Worm (Caenorhabditis elegans) whole organism, L4 larva: Measurements from ENCODE around the gene F54B11.10.

Experiments used
- F26F4.8 ChIP-seq: fragments of 200-800 bp; sonication (Bioruptor generic); conservative IDR thresholded peaks from 2 replicates; pipeline ENCODE4 v1.3.6; 2022; ENCODE audit warnings: missing genetic modification characterization, missing compliant biosample characterization
- F37D6.2 ChIP-seq: sonication (generic microtip); optimal IDR thresholded peaks from 2 replicates; lab custom pipeline; 2016; ENCODE audit warnings: mild to moderate bottlenecking, missing genetic modification characterization, missing compliant biosample characterization
- F44E2.7 ChIP-seq: fragments of 200-800 bp; sonication (Bioruptor generic); IDR thresholded peaks from 2 replicates; pipeline ENCODE4 v2.1.2; 2022; ENCODE audit warnings: missing genetic modification characterization, missing compliant biosample characterization
- F49E8.2 ChIP-seq: sonication (generic microtip); optimal IDR thresholded peaks from 2 replicates; lab custom pipeline; 2016; ENCODE audit warnings: missing compliant biosample characterization, mild to moderate bottlenecking, missing genetic modification characterization, borderline replicate concordance
- R02D3.7 ChIP-seq: fragments of 150-350 bp; sonication (generic microtip); optimal IDR thresholded peaks from 3 replicates; lab custom pipeline; 2014; ENCODE audit warnings: missing biosample characterization, missing genetic modification characterization
- T20F7.1 ChIP-seq: fragments of 200-800 bp; sonication (Bioruptor generic); optimal IDR thresholded peaks from 2 replicates; lab custom pipeline; 2018; ENCODE audit warnings: mild to moderate bottlenecking, missing genetic modification characterization, missing compliant biosample characterization
- Y105C5A.15 ChIP-seq: fragments of 200-800 bp; sonication (Bioruptor generic); IDR thresholded peaks from 2 replicates; pipeline ENCODE4 v1.3.6; 2022; ENCODE audit warnings: missing genetic modification characterization, missing compliant biosample characterization
- ZK546.5 ChIP-seq, 2 experiments: sonication (generic microtip); optimal IDR thresholded peaks; 2 replicates each; lab custom pipeline; 2017; ENCODE audit warnings: missing biosample characterization in 2 of 2, missing genetic modification characterization in 2 of 2
- aly-2 ChIP-seq: sonication (generic microtip); optimal IDR thresholded peaks from 2 replicates; lab custom pipeline; 2018; ENCODE audit warnings: missing biosample characterization, missing genetic modification characterization
- arid-1 ChIP-seq: fragments of 200-800 bp; sonication (Bioruptor generic); conservative IDR thresholded peaks from 2 replicates; pipeline ENCODE4 v1.3.6; 2022; ENCODE audit warnings: missing genetic modification reagents, missing genetic modification characterization, missing compliant biosample characterization
- attf-4 ChIP-seq: sonication (generic microtip); optimal IDR thresholded peaks from 3 replicates; lab custom pipeline; 2017; ENCODE audit warnings: missing biosample characterization, missing genetic modification characterization
- ceh-62 ChIP-seq: sonication (generic microtip); optimal IDR thresholded peaks from 2 replicates; lab custom pipeline; 2017; ENCODE audit warnings: missing biosample characterization, missing genetic modification characterization
- ces-1 ChIP-seq: fragments of 150-350 bp; sonication (generic microtip); optimal IDR thresholded peaks from 4 replicates; lab custom pipeline; 2014; ENCODE audit warnings: missing biosample characterization, missing genetic modification reagents, missing genetic modification characterization
- daf-12 ChIP-seq: fragments of 150-350 bp; optimal IDR thresholded peaks from 2 replicates; lab custom pipeline; 2014; ENCODE audit warnings: missing biosample characterization, missing genetic modification reagents, missing genetic modification characterization
- dmd-6 ChIP-seq: fragments of 200-800 bp; sonication (Bioruptor generic); IDR thresholded peaks from 2 replicates; pipeline ENCODE4 v1.3.6; 2022; ENCODE audit warnings: missing genetic modification reagents, missing genetic modification characterization, missing compliant biosample characterization
- dve-1 ChIP-seq: sonication (generic microtip); optimal IDR thresholded peaks from 2 replicates; lab custom pipeline; 2017; ENCODE audit warnings: antibody characterized with exemption, mild to moderate bottlenecking, missing genetic modification characterization, missing compliant biosample characterization; ENCODE audit not compliant: insufficient read depth
- egl-43 ChIP-seq: fragments of 200-800 bp; sonication (Bioruptor generic); IDR thresholded peaks from 2 replicates; pipeline ENCODE4 v1.3.6; 2022; ENCODE audit warnings: missing genetic modification reagents, missing genetic modification characterization, missing compliant biosample characterization
- hif-1 ChIP-seq, 2 experiments: sonication (generic microtip); optimal IDR thresholded peaks; 2 replicates each; lab custom pipeline; 2016 to 2017; ENCODE audit warnings: missing compliant biosample characterization in 2 of 2, missing genetic modification characterization in 2 of 2, missing genetic modification reagents in 2 of 2, missing genotype in 2 of 2, mild to moderate bottlenecking in 1 of 2
- hlh-11 ChIP-seq: fragments of 200-800 bp; sonication (Bioruptor generic); optimal IDR thresholded peaks from 2 replicates; lab custom pipeline; 2018; ENCODE audit warnings: mild to moderate bottlenecking, missing genetic modification characterization, missing compliant biosample characterization
- hlh-30 ChIP-seq: sonication (generic microtip); optimal IDR thresholded peaks from 2 replicates; lab custom pipeline; 2017; ENCODE audit warnings: antibody characterized with exemption, mild to moderate bottlenecking, missing genetic modification characterization, missing compliant biosample characterization; ENCODE audit not compliant: insufficient read depth
- hmg-1.1 ChIP-seq: fragments of 200-800 bp; sonication (Bioruptor generic); IDR thresholded peaks from 2 replicates; pipeline ENCODE4 v1.3.6; 2022; ENCODE audit warnings: missing genetic modification reagents, missing genetic modification characterization, missing compliant biosample characterization
- lim-7 ChIP-seq: fragments of 200-800 bp; sonication (Bioruptor generic); IDR thresholded peaks from 2 replicates; pipeline ENCODE4 v1.3.6; 2022; ENCODE audit warnings: missing genetic modification characterization, missing compliant biosample characterization
- lin-15B ChIP-seq: fragments of 150-350 bp; sonication (generic microtip); optimal IDR thresholded peaks from 3 replicates; lab custom pipeline; 2014; ENCODE audit warnings: missing biosample characterization, missing genetic modification characterization
- lsy-2 ChIP-seq, 2 experiments: fragments of 150-350 bp in 1 of 2; sonication (generic microtip) in 1 of 2; optimal IDR thresholded peaks; 2 replicates each; lab custom pipeline; 2014 to 2017; ENCODE audit warnings: missing biosample characterization in 2 of 2, missing genetic modification characterization in 2 of 2
- madf-5 ChIP-seq, 2 experiments: fragments of 200-800 bp; sonication (Bioruptor generic); IDR thresholded peaks; 2 replicates each; pipeline ENCODE4 v1.3.6; 2022; ENCODE audit warnings: missing compliant biosample characterization in 2 of 2, missing genetic modification characterization in 2 of 2
- madf-9 ChIP-seq: fragments of 200-800 bp; sonication (Bioruptor generic); conservative IDR thresholded peaks from 2 replicates; pipeline ENCODE4 v1.3.6; 2022; ENCODE audit warnings: missing genetic modification reagents, missing genetic modification characterization, missing compliant biosample characterization
- mdl-1 ChIP-seq, 2 experiments: fragments of 150-350 bp in 1 of 2; sonication (generic microtip) in 1 of 2; optimal IDR thresholded peaks; 2 replicates each; lab custom pipeline; 2014 to 2017; ENCODE audit warnings: missing biosample characterization in 2 of 2, missing genetic modification characterization in 2 of 2
- mes-2 ChIP-seq: sonication (generic microtip); optimal IDR thresholded peaks from 2 replicates; lab custom pipeline; 2016; ENCODE audit warnings: missing genotype, mild to moderate bottlenecking, missing genetic modification characterization, missing compliant biosample characterization; ENCODE audit not compliant: poor library complexity, severe bottlenecking
- mxl-2 ChIP-seq: fragments of 200-800 bp; sonication (Bioruptor generic); conservative IDR thresholded peaks from 2 replicates; pipeline ENCODE4 v1.3.6; 2022; ENCODE audit warnings: missing genetic modification reagents, missing genetic modification characterization, missing compliant biosample characterization
- mxl-3 ChIP-seq: fragments of 200-800 bp; sonication (Bioruptor generic); optimal IDR thresholded peaks from 2 replicates; lab custom pipeline; 2018; ENCODE audit warnings: mild to moderate bottlenecking, missing genetic modification characterization, missing compliant biosample characterization
- nhr-102 ChIP-seq: sonication (generic microtip); optimal IDR thresholded peaks from 2 replicates; lab custom pipeline; 2016; ENCODE audit warnings: mild to moderate bottlenecking, missing genetic modification characterization, moderate library complexity, missing compliant biosample characterization
- nhr-25 ChIP-seq: sonication (generic microtip); optimal IDR thresholded peaks from 2 replicates; lab custom pipeline; 2017; ENCODE audit warnings: missing genetic modification characterization, mild to moderate bottlenecking, missing compliant biosample characterization, antibody characterized with exemption, moderate library complexity, borderline replicate concordance; ENCODE audit not compliant: insufficient read depth
- nhr-42 ChIP-seq: fragments of 200-800 bp; sonication (Bioruptor generic); IDR thresholded peaks from 2 replicates; pipeline ENCODE4 v1.3.6; 2022; ENCODE audit warnings: missing genetic modification characterization, missing compliant biosample characterization
- nhr-48 ChIP-seq: sonication (generic microtip); optimal IDR thresholded peaks from 2 replicates; lab custom pipeline; 2016; ENCODE audit warnings: mild to moderate bottlenecking, missing genetic modification characterization, missing compliant biosample characterization
- nhr-6 ChIP-seq: fragments of 150-350 bp; optimal IDR thresholded peaks from 2 replicates; lab custom pipeline; 2014; ENCODE audit warnings: missing biosample characterization, missing genetic modification characterization
- nhr-77 ChIP-seq: fragments of 150-350 bp; optimal IDR thresholded peaks from 2 replicates; lab custom pipeline; 2014; ENCODE audit warnings: missing biosample characterization, missing genetic modification characterization
- pha-4 ChIP-seq, 2 experiments: fragments of 150-350 bp in 1 of 2; fragments of 200-800 bp in 1 of 2; sonication (Bioruptor generic) in 1 of 2; IDR thresholded peaks in 1 of 2; optimal IDR thresholded peaks in 1 of 2; 2 replicates each; pipeline versions ENCODE4 v1.3.6 to Lab custom; 2014 to 2022; ENCODE audit warnings: missing genetic modification characterization in 2 of 2, missing genetic modification reagents in 2 of 2, missing biosample characterization in 1 of 2, missing compliant biosample characterization in 1 of 2
- php-3 ChIP-seq: fragments of 200-800 bp; sonication (Bioruptor generic); IDR thresholded peaks from 2 replicates; pipeline ENCODE4 v1.3.6; 2022; ENCODE audit warnings: missing genetic modification reagents, missing genetic modification characterization, missing compliant biosample characterization
- pqm-1 ChIP-seq: sonication (generic microtip); optimal IDR thresholded peaks from 2 replicates; lab custom pipeline; 2017; ENCODE audit warnings: missing biosample characterization, missing genetic modification characterization
- rbr-2 ChIP-seq: sonication (generic microtip); optimal IDR thresholded peaks from 2 replicates; lab custom pipeline; 2016; ENCODE audit warnings: missing genotype, missing genetic modification characterization, missing compliant biosample characterization
- snpc-4 ChIP-seq: fragments of 150-350 bp; optimal IDR thresholded peaks from 2 replicates; lab custom pipeline; 2014; ENCODE audit warnings: missing biosample characterization, missing genetic modification characterization
- spr-1 ChIP-seq: sonication (generic microtip); optimal IDR thresholded peaks from 2 replicates; lab custom pipeline; 2016; ENCODE audit warnings: mild to moderate bottlenecking, missing genetic modification characterization, missing compliant biosample characterization
- tag-97 ChIP-seq: fragments of 200-800 bp; sonication (Bioruptor generic); IDR thresholded peaks from 2 replicates; pipeline ENCODE4 v1.3.6; 2022; ENCODE audit warnings: missing genetic modification characterization, missing compliant biosample characterization

F54B11.10 gene

DNA sequence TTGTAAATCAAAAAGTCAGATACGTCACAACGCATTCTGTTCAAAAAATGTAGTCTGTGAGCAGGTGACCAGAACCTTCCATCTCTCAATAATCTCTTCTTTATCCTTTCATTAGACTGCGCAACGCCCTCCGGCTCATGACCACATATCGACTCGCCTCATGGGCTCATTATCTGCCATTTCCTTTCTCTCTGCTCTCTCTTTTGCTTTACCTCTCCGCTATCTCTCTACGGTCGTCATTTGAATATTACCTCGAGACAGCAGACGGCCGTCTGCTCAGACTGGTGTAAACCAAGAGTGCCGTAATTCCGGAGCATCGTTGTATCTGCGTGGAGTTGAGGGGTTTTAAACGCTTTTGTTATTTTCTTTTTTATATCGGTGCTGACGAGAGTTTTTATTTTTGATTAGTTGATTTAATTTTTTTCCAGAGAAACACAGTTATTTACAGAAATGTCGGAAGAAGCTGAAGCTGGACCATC lies 16.1 kb downstream of the F54B11.10 start, which contains the start of gene bra-1:
Gene bra-1, plus strand, starts transcription at position 429 of the 479 bp plus-strand sequence.
- TF ChIP-seq madf-5 (GFP tag; IDR thresholded peaks at IDR 0.05; lab: Robert Waterston, UW): no peak
- peak; percentile 53 for TF ChIP-seq rbr-2 (tag; lab: Kevin White, UChicago)
- peak; percentile 90 for TF ChIP-seq hlh-30 (tag; lab: Kevin White, UChicago)
- TF ChIP-seq ces-1 (GFP tag; lab: Kevin White, UChicago): no peak
- peak; percentile 54 for TF ChIP-seq hlh-11 (tag; lab: Kevin White, UChicago)
- no peak for TF ChIP-seq F26F4.8
- TF ChIP-seq nhr-6 (tag; lab: Kevin White, UChicago): peak; percentile 73
- TF ChIP-seq tag-97 (GFP tag; lab: Robert Waterston, UW): no peak
- peak in 1 of 2 experiments; percentile 56 for TF ChIP-seq lsy-2 (tag; optimal IDR thresholded peaks at IDR 0.05; lab: Kevin White, UChicago)
- no peak for TF ChIP-seq snpc-4 (tag; lab: Kevin White, UChicago)
- no peak for TF ChIP-seq daf-12 (tag; lab: Kevin White, UChicago)
- no peak for TF ChIP-seq php-3
- peak; percentile 64 for TF ChIP-seq dve-1 (tag; lab: Kevin White, UChicago)
- TF ChIP-seq pqm-1 (tag; lab: Kevin White, UChicago): no peak
- peak; percentile 45; the same call in 1 of the 2 replicates for TF ChIP-seq hmg-1.1 (GFP tag; lab: Robert Waterston, UW)
- no peak for TF ChIP-seq aly-2 (tag; lab: Kevin White, UChicago)
- TF ChIP-seq dmd-6 (GFP tag; lab: Robert Waterston, UW): peak; percentile 20; the same call in 1 of the 2 replicates
- peak; percentile 93 for TF ChIP-seq T20F7.1 (GFP tag; lab: Kevin White, UChicago)
- TF ChIP-seq mdl-1 (tag; optimal IDR thresholded peaks at IDR 0.05; lab: Kevin White, UChicago): peak in 1 of 2 experiments; percentile 22
- no peak for TF ChIP-seq nhr-77
- TF ChIP-seq spr-1 (tag; lab: Kevin White, UChicago): no peak
- peak; percentile 43 for TF ChIP-seq mes-2 (tag; lab: Kevin White, UChicago)
- peak; percentile 27 for TF ChIP-seq F37D6.2 (tag; lab: Kevin White, UChicago)
- TF ChIP-seq F49E8.2: no peak
- TF ChIP-seq lim-7: no peak
- no peak for TF ChIP-seq madf-9 (GFP tag; lab: Robert Waterston, UW)
- TF ChIP-seq ZK546.5 (tag; optimal IDR thresholded peaks at IDR 0.05; lab: Kevin White, UChicago): no peak
- no peak for TF ChIP-seq nhr-48 (tag; lab: Kevin White, UChicago)
- TF ChIP-seq ceh-62 (tag; lab: Kevin White, UChicago): no peak
- TF ChIP-seq attf-4 (tag; lab: Kevin White, UChicago): no peak
- TF ChIP-seq egl-43 (GFP tag; lab: Robert Waterston, UW): 0 out of 2 replicates have a peak, but pooled peaks have one; percentile 37
- no peak for TF ChIP-seq lin-15B (tag; lab: Kevin White, UChicago)
- no peak for TF ChIP-seq pha-4 (GFP tag; IDR thresholded peaks at IDR 0.05; lab: Robert Waterston, UW)
- no peak for TF ChIP-seq pha-4 (tag; optimal IDR thresholded peaks at IDR 0.05; lab: Kevin White, UChicago)
- TF ChIP-seq, all 104 proteins: peak for 13

DNA sequence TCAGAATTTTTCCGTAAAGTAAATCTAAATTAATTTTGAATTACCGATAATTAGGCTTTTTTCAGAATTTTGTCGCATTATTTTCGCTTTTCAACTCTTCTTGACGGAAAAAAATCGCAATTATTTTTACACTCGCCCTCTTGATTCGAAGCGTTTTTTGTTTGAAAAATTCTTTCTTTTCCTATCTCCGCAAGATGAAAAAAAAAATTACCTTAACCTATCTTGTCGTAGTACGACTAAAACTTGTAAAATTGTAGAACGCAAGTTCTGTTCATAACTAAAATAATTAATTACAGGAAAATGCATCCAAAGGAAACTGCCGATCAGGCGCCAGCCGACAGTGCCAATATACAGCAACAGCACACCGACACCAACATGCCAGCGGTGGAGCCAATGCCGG lies 18.2 kb downstream of the F54B11.10 start, which contains the start of gene F54B11.7:
Gene F54B11.7, plus strand, starts transcription at position 301 of the 400 bp plus-strand sequence.
- no peak for TF ChIP-seq R02D3.7 (tag; lab: Kevin White, UChicago)
- TF ChIP-seq nhr-42 (GFP tag; lab: Robert Waterston, UW): no peak
- no peak for TF ChIP-seq mxl-2 (GFP tag; lab: Robert Waterston, UW)
- no peak for TF ChIP-seq Y105C5A.15 (GFP tag; lab: Robert Waterston, UW)
- TF ChIP-seq nhr-25 (tag; lab: Kevin White, UChicago): no peak
- TF ChIP-seq egl-43 (GFP tag; lab: Robert Waterston, UW): no peak
- TF ChIP-seq mxl-3 (GFP tag; lab: Kevin White, UChicago): no peak
- TF ChIP-seq hif-1 (tag; optimal IDR thresholded peaks at IDR 0.05; lab: Kevin White, UChicago): no peak
- no peak for TF ChIP-seq dve-1 (tag; lab: Kevin White, UChicago)
- no peak for TF ChIP-seq arid-1
- no peak for TF ChIP-seq nhr-102 (tag; lab: Kevin White, UChicago)
- no peak for TF ChIP-seq F44E2.7 (GFP tag; lab: Robert Waterston, UW)
